Fruit fly (Drosophila melanogaster) whole organism: ENCODE results near the gene Arfrp1.

Source experiments
- CG8478 ChIP-seq: fragments of >200 bp; optimal IDR thresholded peaks from 2 replicates; lab custom pipeline; 2018; ENCODE audit warnings: inconsistent platforms
- Dll ChIP-seq: fragments of >200 bp; optimal IDR thresholded peaks from 2 replicates; lab custom pipeline; 2017
- EcR ChIP-seq, 2 experiments: fragments of >200 bp; optimal IDR thresholded peaks; 2 replicates each; lab custom pipeline; 2017; ENCODE audit warnings: missing biosample characterization in 2 of 2, missing genetic modification characterization in 2 of 2, missing genetic modification reagents in 2 of 2
- pan ChIP-seq: fragments of >200 bp; optimal IDR thresholded peaks from 2 replicates; lab custom pipeline; 2017

- TF ChIP-seq EcR (GFP tag; optimal IDR thresholded peaks at IDR 0.05; lab: Kevin White, UChicago) (no peak), CG8478 (lab: Kevin White, UChicago) (no peak), Dll (lab: Kevin White, UChicago) (no peak), pan (lab: Kevin White, UChicago) (no peak)
These were observed 3.3 kb upstream of the Arfrp1 start, which contains the start of gene CG7766 for dm6 chrX:9103308-9104185.
